Fruit fly (Drosophila melanogaster) S2 (cell line): ENCODE results near the gene PolI.

Experiments
- CG8478 ChIP-seq: fragments of >200 bp; optimal IDR thresholded peaks from 2 replicates; lab custom pipeline; 2018
- CTCF ChIP-seq, 2 experiments: fragments of >200 bp; optimal IDR thresholded peaks; 2 replicates each; lab custom pipeline; 2018

DNA sequence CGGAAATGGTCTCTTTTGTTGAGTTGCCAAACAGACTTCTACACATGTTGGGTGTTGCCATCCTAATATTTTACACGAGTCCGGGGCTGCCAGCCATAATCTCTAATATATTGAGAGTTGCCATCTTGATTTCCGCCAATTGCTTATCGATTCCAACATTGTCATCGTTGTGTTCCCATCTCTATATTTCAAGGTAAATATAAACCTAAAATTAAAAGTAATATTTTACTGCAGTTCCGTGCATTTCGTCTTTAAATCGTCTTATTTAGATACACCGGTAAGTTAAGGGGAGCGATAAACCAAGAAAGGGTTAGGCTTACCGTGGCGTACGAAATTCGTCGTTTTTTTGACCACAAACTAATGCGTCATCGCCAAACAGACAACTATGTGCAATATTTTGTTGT, at the start of gene PolI:
- TF ChIP-seq CG8478 (lab: Kevin White, UChicago) (no peak), CTCF (optimal IDR thresholded peaks at IDR 0.05; lab: Kevin White, UChicago) (peak; percentile 51 to 70)
